Worm (Caenorhabditis elegans) whole organism, L1 larva: ENCODE results near the gene B0336.7.
A peak's percentile ranks its signal among the peaks of the same experiment; 100 is the strongest.

Experiments
- C04F5.9 ChIP-seq: sonication (generic microtip); optimal IDR thresholded peaks from 2 replicates; lab custom pipeline; 2016; ENCODE audit warnings: missing genetic modification characterization, missing compliant biosample characterization
- C16A3.4 ChIP-seq: fragments of 150-350 bp; optimal IDR thresholded peaks from 2 replicates; lab custom pipeline; 2014; ENCODE audit warnings: missing biosample characterization, missing genetic modification characterization
- aha-1 ChIP-seq: fragments of 150-350 bp; optimal IDR thresholded peaks from 2 replicates; lab custom pipeline; 2014; ENCODE audit warnings: missing biosample characterization, missing genetic modification characterization
- ama-1 ChIP-seq: fragments of 150-350 bp; optimal IDR thresholded peaks from 2 replicates; lab custom pipeline; 2014
- blmp-1 ChIP-seq: fragments of 150-350 bp; optimal IDR thresholded peaks from 2 replicates; lab custom pipeline; 2014; ENCODE audit warnings: missing biosample characterization, missing genetic modification characterization
- ceh-82 ChIP-seq, 3 experiments: fragments of 150-350 bp in 1 of 3; sonication (generic microtip) in 2 of 3; optimal IDR thresholded peaks; 2 replicates each; lab custom pipeline; 2014 to 2017; ENCODE audit warnings: missing biosample characterization in 3 of 3, missing genetic modification characterization in 3 of 3
- dpl-1 ChIP-seq, 3 experiments: fragments of 150-350 bp in 2 of 3; sonication (generic microtip) in 1 of 3; optimal IDR thresholded peaks; 2 replicates each; lab custom pipeline; 2014 to 2017; ENCODE audit warnings: missing biosample characterization in 3 of 3, missing genetic modification characterization in 3 of 3, missing genetic modification reagents in 3 of 3
- dsc-1 ChIP-seq: sonication (generic microtip); optimal IDR thresholded peaks from 2 replicates; lab custom pipeline; 2016; ENCODE audit warnings: mild to moderate bottlenecking, missing genetic modification characterization, missing compliant biosample characterization
- efl-1 ChIP-seq, 4 experiments: fragments of 150-350 bp; optimal IDR thresholded peaks in 3 of 4; peaks in 1 of 4; 1 replicate in 1 of 4; 2 replicates in 3 of 4; lab custom pipeline; 2014; ENCODE audit warnings: missing biosample characterization in 2 of 4, missing genetic modification characterization in 2 of 4, missing genetic modification reagents in 2 of 4
- efl-3 ChIP-seq: fragments of 200-800 bp; sonication (Bioruptor generic); optimal IDR thresholded peaks from 2 replicates; lab custom pipeline; 2018; ENCODE audit warnings: mild to moderate bottlenecking, missing genetic modification characterization, missing compliant biosample characterization
- egl-13 ChIP-seq: sonication (generic microtip); optimal IDR thresholded peaks from 2 replicates; lab custom pipeline; 2016; ENCODE audit warnings: missing genotype, missing genetic modification reagents, missing genetic modification characterization, missing compliant biosample characterization
- elt-2 ChIP-seq: sonication (generic microtip); optimal IDR thresholded peaks from 2 replicates; lab custom pipeline; 2016; ENCODE audit warnings: missing genetic modification characterization, mild to moderate bottlenecking, inconsistent platforms, missing compliant biosample characterization, missing genetic modification reagents
- elt-3 ChIP-seq, 6 experiments: fragments of 150-350 bp in 1 of 6; sonication (generic microtip); optimal IDR thresholded peaks; 2 replicates each; lab custom pipeline; 2017 to 2018; ENCODE audit warnings: missing biosample characterization in 6 of 6, missing genetic modification characterization in 6 of 6, inconsistent platforms in 1 of 6
- fkh-4 ChIP-seq: sonication (generic microtip); optimal IDR thresholded peaks from 2 replicates; lab custom pipeline; 2016; ENCODE audit warnings: missing compliant biosample characterization, missing genetic modification characterization, borderline replicate concordance
- fos-1 ChIP-seq: fragments of 150-350 bp; optimal IDR thresholded peaks from 2 replicates; lab custom pipeline; 2014; ENCODE audit warnings: missing biosample characterization, missing genetic modification characterization
- hlh-17 ChIP-seq: fragments of 200-800 bp; sonication (Bioruptor generic); optimal IDR thresholded peaks from 2 replicates; lab custom pipeline; 2018; ENCODE audit warnings: missing genetic modification characterization, mild to moderate bottlenecking, missing compliant biosample characterization, moderate library complexity, borderline replicate concordance
- hpl-2 ChIP-seq: fragments of 150-350 bp; optimal IDR thresholded peaks from 2 replicates; lab custom pipeline; 2014; ENCODE audit warnings: missing biosample characterization, missing genetic modification reagents, missing genetic modification characterization
- irx-1 ChIP-seq: sonication (generic microtip); optimal IDR thresholded peaks from 2 replicates; lab custom pipeline; 2016; ENCODE audit warnings: missing genetic modification characterization, missing compliant biosample characterization
- lin-13 ChIP-seq: fragments of 150-350 bp; optimal IDR thresholded peaks from 2 replicates; lab custom pipeline; 2014; ENCODE audit warnings: missing biosample characterization, missing genetic modification reagents, missing genetic modification characterization
- lin-14 ChIP-seq: fragments of 200-800 bp; sonication (Bioruptor generic); optimal IDR thresholded peaks from 2 replicates; lab custom pipeline; 2018; ENCODE audit warnings: mild to moderate bottlenecking, missing genetic modification characterization, moderate library complexity, missing compliant biosample characterization
- lin-35 ChIP-seq, 2 experiments: fragments of 150-350 bp; optimal IDR thresholded peaks; 2 replicates each; lab custom pipeline; 2014; ENCODE audit warnings: missing biosample characterization in 2 of 2, missing genetic modification characterization in 2 of 2, missing genetic modification reagents in 2 of 2
- lsy-2 ChIP-seq, 2 experiments: fragments of 150-350 bp; optimal IDR thresholded peaks; 2 replicates each; lab custom pipeline; 2014; ENCODE audit warnings: missing biosample characterization in 2 of 2, missing genetic modification characterization in 2 of 2
- mdl-1 ChIP-seq, 2 experiments: fragments of 150-350 bp; optimal IDR thresholded peaks; 2 replicates each; lab custom pipeline; 2014 to 2017; ENCODE audit warnings: missing biosample characterization in 2 of 2, missing genetic modification characterization in 2 of 2, inconsistent platforms in 1 of 2
- mep-1 ChIP-seq: fragments of 150-350 bp; optimal IDR thresholded peaks from 2 replicates; lab custom pipeline; 2014; ENCODE audit warnings: missing biosample characterization, missing genetic modification characterization
- nhr-20 ChIP-seq: sonication (generic microtip); optimal IDR thresholded peaks from 2 replicates; lab custom pipeline; 2016; ENCODE audit warnings: mild to moderate bottlenecking, missing genetic modification characterization, missing compliant biosample characterization
- nhr-71 ChIP-seq: sonication (generic microtip); optimal IDR thresholded peaks from 2 replicates; lab custom pipeline; 2016; ENCODE audit warnings: mild to moderate bottlenecking, missing genetic modification characterization, moderate library complexity, missing compliant biosample characterization
- nhr-85 ChIP-seq: sonication (generic microtip); peaks from one replicate; lab custom pipeline; 2016; ENCODE audit warnings: missing genetic modification characterization, inconsistent platforms, missing compliant biosample characterization
- pax-3 ChIP-seq: fragments of 200-800 bp; sonication (Bioruptor generic); optimal IDR thresholded peaks from 2 replicates; lab custom pipeline; 2018; ENCODE audit warnings: mild to moderate bottlenecking, missing genetic modification characterization, moderate library complexity, missing compliant biosample characterization
- snu-23 ChIP-seq: sonication (generic microtip); optimal IDR thresholded peaks from 2 replicates; lab custom pipeline; 2016; ENCODE audit warnings: missing genetic modification characterization, missing compliant biosample characterization
- sox-4 ChIP-seq: sonication (generic microtip); optimal IDR thresholded peaks from 2 replicates; lab custom pipeline; 2016; ENCODE audit warnings: missing genetic modification characterization, missing compliant biosample characterization
- sptf-1 ChIP-seq: fragments of 150-350 bp; optimal IDR thresholded peaks from 2 replicates; lab custom pipeline; 2014; ENCODE audit warnings: missing biosample characterization, missing genetic modification characterization
- tbx-2 ChIP-seq: sonication (generic microtip); optimal IDR thresholded peaks from 2 replicates; lab custom pipeline; 2016; ENCODE audit warnings: missing genetic modification characterization, missing compliant biosample characterization
- tlp-1 ChIP-seq: fragments of 150-350 bp; optimal IDR thresholded peaks from 2 replicates; lab custom pipeline; 2014; ENCODE audit warnings: missing biosample characterization, missing genetic modification characterization
- unc-130 ChIP-seq: fragments of 150-350 bp; optimal IDR thresholded peaks from 2 replicates; lab custom pipeline; 2017; ENCODE audit warnings: missing biosample characterization, missing genetic modification characterization, inconsistent platforms
- unc-62 ChIP-seq: fragments of 150-350 bp; optimal IDR thresholded peaks from 2 replicates; lab custom pipeline; 2014; ENCODE audit warnings: missing biosample characterization, missing genetic modification reagents, missing genetic modification characterization
- xbp-1 ChIP-seq: sonication (generic microtip); optimal IDR thresholded peaks from 2 replicates; lab custom pipeline; 2016; ENCODE audit warnings: missing genetic modification characterization, missing compliant biosample characterization
- zag-1 ChIP-seq: fragments of 150-350 bp; optimal IDR thresholded peaks from 2 replicates; lab custom pipeline; 2014; ENCODE audit warnings: missing biosample characterization, missing genetic modification characterization
- zip-4 ChIP-seq: fragments of 200-800 bp; sonication (Bioruptor generic); optimal IDR thresholded peaks from 2 replicates; lab custom pipeline; 2018; ENCODE audit warnings: mild to moderate bottlenecking, missing genetic modification characterization, moderate library complexity, missing compliant biosample characterization

The B0336.7 gene

ce11 chrIII:5711242-5711641 is 14.1 kb upstream of the B0336.7 start, which contains the start of gene rbm-26:
TSS of gene rbm-26 (plus strand) at chrIII:5711542.
- no peak for TF ChIP-seq aha-1
- TF ChIP-seq tlp-1 (tag; lab: Kevin White, UChicago): no peak
- no peak for TF ChIP-seq hlh-17 (GFP tag; lab: Kevin White, UChicago)
- no peak for TF ChIP-seq mep-1 (tag; lab: Kevin White, UChicago)
- TF ChIP-seq hpl-2 (GFP tag; lab: Kevin White, UChicago): no peak
- peak; percentile 56 for TF ChIP-seq blmp-1 (tag; lab: Kevin White, UChicago)
- no peak for TF ChIP-seq C04F5.9 (tag; lab: Kevin White, UChicago)
- TF ChIP-seq zip-4 (GFP tag; lab: Kevin White, UChicago): no peak

ce11 chrIII:5710676-5711075 is 13.5 kb upstream of the B0336.7 start:
- TF ChIP-seq efl-1 (optimal IDR thresholded peaks at IDR 0.05; lab: Kevin White, UChicago) (peak in 1 of 2 experiments; percentile 24), efl-1 (GFP tag; optimal IDR thresholded peaks at IDR 0.05 in 1 of 2; lab: Kevin White, UChicago) (peak in 1 of 2 experiments; percentile 5), sptf-1 (tag; lab: Kevin White, UChicago) (no peak), elt-3 (tag; optimal IDR thresholded peaks at IDR 0.05; lab: Kevin White, UChicago) (peak in 3 of 6 experiments; percentile 11 to 61 (median 38)), C16A3.4 (tag; lab: Kevin White, UChicago) (peak; percentile 36), lsy-2 (tag; optimal IDR thresholded peaks at IDR 0.05; lab: Kevin White, UChicago) (peak in 1 of 2 experiments; percentile 87), elt-2 (peak; percentile 38), egl-13 (tag; lab: Kevin White, UChicago) (no peak), dpl-1 (GFP tag; optimal IDR thresholded peaks at IDR 0.05; lab: Kevin White, UChicago) (peak in 1 of 3 experiments; percentile 8), lin-13 (no peak), efl-3 (GFP tag; lab: Kevin White, UChicago) (no peak), fos-1 (no peak), lin-35 (GFP tag; optimal IDR thresholded peaks at IDR 0.05; lab: Kevin White, UChicago) (peak; percentile 3 to 49), ceh-82 (tag; optimal IDR thresholded peaks at IDR 0.05; lab: Kevin White, UChicago) (peak in 1 of 3 experiments; percentile 2), ama-1 (lab: Kevin White, UChicago) (no peak), nhr-20 (tag; lab: Kevin White, UChicago) (peak; percentile 43), unc-62 (no peak), lin-14 (peak; percentile 69), tlp-1 (tag; lab: Kevin White, UChicago) (no peak), sox-4 (tag; lab: Kevin White, UChicago) (no peak), irx-1 (tag; lab: Kevin White, UChicago) (no peak), unc-130 (tag; lab: Kevin White, UChicago) (peak; percentile 51), nhr-71 (tag; lab: Kevin White, UChicago) (peak; percentile 37), mep-1 (tag; lab: Kevin White, UChicago) (peak; percentile 33), xbp-1 (peak; percentile 30), blmp-1 (tag; lab: Kevin White, UChicago) (peak; percentile 76), pax-3 (no peak), nhr-85 (tag; lab: Kevin White, UChicago) (peak; percentile 80), snu-23 (peak; percentile 58), tbx-2 (tag; lab: Kevin White, UChicago) (peak; percentile 29), mdl-1 (tag; optimal IDR thresholded peaks at IDR 0.05; lab: Kevin White, UChicago) (peak in 1 of 2 experiments; percentile 53)

- TF ChIP-seq hlh-17 (GFP tag; lab: Kevin White, UChicago) (no peak), zag-1 (tag; lab: Kevin White, UChicago) (no peak), mep-1 (tag; lab: Kevin White, UChicago) (no peak), xbp-1 (no peak), ama-1 (lab: Kevin White, UChicago) (no peak), dsc-1 (peak; percentile 82), fkh-4 (tag; lab: Kevin White, UChicago) (peak; percentile 41)
Observed at ce11 chrIII:5710045-5710444, 12.9 kb upstream of the B0336.7 start, which contains the start of gene B0336.12. TSS of gene B0336.12 (minus strand) at chrIII:5710145.
